Worm (Caenorhabditis elegans): ENCODE results near the gene dph-3.

The dph-3 gene

ce11 chrIV:9669969-9670368 is 37.0 kb upstream of the dph-3 start:
- TF ChIP-seq hlh-30 (tag; optimal IDR thresholded peaks at IDR 0.05; ENCODE audit: insufficient read depth) (peak; percentile 72), Y22D7AL.16 (tag; optimal IDR thresholded peaks at IDR 0.05) (no peak), ceh-34 (tag; optimal IDR thresholded peaks at IDR 0.05) (no peak), dve-1 (tag; optimal IDR thresholded peaks at IDR 0.05) (no peak), pag-3 (tag; optimal IDR thresholded peaks at IDR 0.05; ENCODE audit: borderline replicate concordance) (no peak)

ce11 chrIV:9671001-9671652 is 35.8 kb upstream of the dph-3 start:
- TF ChIP-seq ceh-34 (tag; optimal IDR thresholded peaks at IDR 0.05): peak; percentile 18
- TF ChIP-seq F13H6.1 (tag; optimal IDR thresholded peaks at IDR 0.05): peak; percentile 30
- peak; percentile 14 for TF ChIP-seq ceh-18 (tag; optimal IDR thresholded peaks at IDR 0.05)
- no peak for TF ChIP-seq pros-1 (tag; optimal IDR thresholded peaks at IDR 0.05)
- TF ChIP-seq lim-6 (tag; optimal IDR thresholded peaks at IDR 0.05): no peak
- peak; percentile 10 for TF ChIP-seq pqm-1 (tag; optimal IDR thresholded peaks at IDR 0.05)
- TF ChIP-seq hlh-30 (tag; optimal IDR thresholded peaks at IDR 0.05; ENCODE audit: insufficient read depth): peak; percentile 48
- no peak for TF ChIP-seq unc-3 (GFP tag; conservative IDR thresholded peaks at IDR 0.05)
- TF ChIP-seq unc-3 (tag; optimal IDR thresholded peaks at IDR 0.05): no peak
- no peak for TF ChIP-seq odd-2 (tag; optimal IDR thresholded peaks at IDR 0.05)
- no peak for TF ChIP-seq hlh-13 (GFP tag; optimal IDR thresholded peaks at IDR 0.05)

DNA sequence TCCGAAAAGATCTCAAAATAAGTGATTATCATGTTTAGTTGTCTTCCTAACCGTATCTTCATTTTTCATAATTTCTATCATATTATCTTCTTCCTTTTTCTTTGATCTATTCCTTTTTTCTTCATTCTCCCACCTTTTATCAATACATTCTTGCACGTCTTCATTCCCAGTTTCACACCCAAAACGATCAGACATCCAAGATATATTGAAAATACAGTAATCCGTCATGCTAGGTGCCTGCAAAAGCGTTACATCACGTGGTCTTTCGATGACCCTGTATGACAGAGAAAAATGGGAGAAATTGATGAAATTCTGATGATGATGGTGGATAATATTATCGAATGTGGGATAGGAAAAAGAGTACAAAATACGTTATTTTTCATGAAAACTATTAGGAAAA is 34.5 kb upstream of the dph-3 start:
- no peak for TF ChIP-seq T23F11.4 (GFP tag; optimal IDR thresholded peaks at IDR 0.05)
- peak; percentile 30 for TF ChIP-seq hlh-30 (tag; optimal IDR thresholded peaks at IDR 0.05; ENCODE audit: insufficient read depth)

- TF ChIP-seq nhr-232 (tag; optimal IDR thresholded peaks at IDR 0.05) (no peak), ceh-45 (GFP tag; IDR thresholded peaks at IDR 0.05) (no peak)
Observed at ce11 chrIV:9673206-9673605, 33.7 kb upstream of the dph-3 start.

DNA sequence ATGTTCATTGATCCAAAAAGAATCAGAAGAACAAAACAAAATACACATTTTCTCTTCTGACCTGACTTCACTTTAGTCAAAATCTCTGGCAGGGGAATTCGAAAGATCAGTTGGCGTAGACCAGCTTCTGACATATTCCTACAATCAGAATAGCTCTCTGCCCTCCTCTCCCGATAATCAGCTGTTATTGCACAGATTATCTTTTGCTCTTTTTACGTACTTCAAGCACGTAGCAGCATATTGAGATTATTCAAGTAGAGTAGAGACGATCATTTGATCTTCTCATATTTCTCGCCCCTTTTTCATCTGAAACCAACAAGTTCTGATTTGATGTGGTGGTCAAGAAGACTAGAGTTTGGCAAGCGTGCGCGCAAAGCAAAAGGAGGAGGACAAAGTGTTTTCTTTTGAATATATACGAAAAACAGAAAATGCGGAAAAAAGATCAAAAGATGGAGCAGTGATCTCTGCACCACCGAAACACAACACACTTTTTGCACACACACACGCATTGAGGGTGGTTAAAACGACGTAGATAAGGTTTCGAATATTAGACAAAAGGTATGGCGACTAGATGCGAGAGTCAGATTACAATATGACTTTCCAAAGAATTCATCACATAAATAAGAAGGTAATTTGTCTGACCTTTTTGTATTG is 33.1 kb upstream of the dph-3 start:
- TF ChIP-seq nhr-232 (tag; optimal IDR thresholded peaks at IDR 0.05) (no peak), elt-2 (tag; optimal IDR thresholded peaks at IDR 0.05) (no peak), ceh-9 (tag; optimal IDR thresholded peaks at IDR 0.05) (no peak), C38D4.7 (GFP tag; optimal IDR thresholded peaks at IDR 0.05) (no peak), sox-2 (GFP tag; IDR thresholded peaks at IDR 0.05) (no peak), pqm-1 (tag; optimal IDR thresholded peaks at IDR 0.05) (no peak), ztf-16 (tag; optimal IDR thresholded peaks at IDR 0.05) (no peak), zip-5 (tag; optimal IDR thresholded peaks at IDR 0.05) (no peak), ets-4 (tag; optimal IDR thresholded peaks at IDR 0.05) (no peak), ceh-14 (tag; optimal IDR thresholded peaks at IDR 0.05) (no peak), dve-1 (tag; optimal IDR thresholded peaks at IDR 0.05) (no peak), F13H6.1 (tag; optimal IDR thresholded peaks at IDR 0.05) (no peak), eyg-1 (tag; optimal IDR thresholded peaks at IDR 0.05) (no peak), rnt-1 (tag; optimal IDR thresholded peaks at IDR 0.05) (no peak), nhr-11 (tag; optimal IDR thresholded peaks at IDR 0.05) (no peak), npax-4 (tag; optimal IDR thresholded peaks at IDR 0.05) (no peak), ceh-24 (tag; optimal IDR thresholded peaks at IDR 0.05) (no peak), ama-1 (optimal IDR thresholded peaks at IDR 0.05) (no peak), sox-4 (tag; optimal IDR thresholded peaks at IDR 0.05) (no peak)

DNA sequence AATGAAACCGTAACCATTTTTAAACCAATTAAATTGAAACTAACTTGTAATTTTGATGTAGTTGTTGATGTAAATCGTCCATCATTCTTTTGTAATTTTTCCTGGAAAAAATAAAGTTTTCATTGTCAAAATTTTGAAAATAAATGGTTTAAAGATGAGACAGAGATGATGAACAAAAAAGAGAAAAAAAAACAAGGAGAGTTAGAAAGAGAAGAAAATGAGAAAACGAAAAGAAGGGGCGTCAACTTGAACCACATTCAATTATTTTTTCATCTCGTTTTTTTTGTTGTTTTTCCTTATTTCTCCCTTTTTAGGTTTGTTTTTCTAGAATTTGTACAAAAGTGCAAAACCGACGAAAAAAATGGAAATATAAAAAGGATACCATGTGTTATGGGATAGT is 31.4 kb upstream of the dph-3 start, which contains the start of gene nhr-34:
Gene nhr-34 (minus strand): TSS at position 101 of the 400 bp plus-strand sequence.
- peak; percentile 14 for TF ChIP-seq unc-42 (tag; optimal IDR thresholded peaks at IDR 0.05)
- no peak for TF ChIP-seq F13H6.1 (tag; optimal IDR thresholded peaks at IDR 0.05)
